Worm (Caenorhabditis elegans): Measurements from ENCODE around the gene lgl-1.

Gene lgl-1

ce11 chrX:871020-871419, at the start of gene lgl-1:
Gene lgl-1 (minus strand): TSS chrX:871089.
- peak; percentile 17 for TF ChIP-seq lin-13 (tag; optimal IDR thresholded peaks at IDR 0.05)
- TF ChIP-seq pha-4 (tag; optimal IDR thresholded peaks at IDR 0.05) = peak; percentile 11
- peak; percentile 67 for TF ChIP-seq hlh-1 (tag; optimal IDR thresholded peaks at IDR 0.05)
- no peak for TF ChIP-seq zip-8 (tag; optimal IDR thresholded peaks at IDR 0.05)
- TF ChIP-seq tbx-8 (GFP tag; optimal IDR thresholded peaks at IDR 0.05) = no peak
- TF ChIP-seq unc-39 (tag; optimal IDR thresholded peaks at IDR 0.05) = no peak
- TF ChIP-seq snpc-4 (tag; optimal IDR thresholded peaks at IDR 0.05) = no peak
- peak; percentile 13 for TF ChIP-seq sptf-1 (tag; optimal IDR thresholded peaks at IDR 0.05)
- TF ChIP-seq mls-2 (tag; optimal IDR thresholded peaks at IDR 0.05) = peak; percentile 76
- no peak for TF ChIP-seq bed-3 (GFP tag; optimal IDR thresholded peaks at IDR 0.05)
- TF ChIP-seq cnd-1 (tag; optimal IDR thresholded peaks at IDR 0.05) = peak; percentile 67
- peak; percentile 12 for TF ChIP-seq mep-1 (tag; optimal IDR thresholded peaks at IDR 0.05)
- TF ChIP-seq drap-1 (GFP tag; optimal IDR thresholded peaks at IDR 0.05) = peak; percentile 53
- TF ChIP-seq ham-2 (GFP tag; optimal IDR thresholded peaks at IDR 0.05) = peak; percentile 60
- TF ChIP-seq lin-32 (GFP tag; optimal IDR thresholded peaks at IDR 0.05) = no peak
- no peak for TF ChIP-seq elt-1 (tag; optimal IDR thresholded peaks at IDR 0.05; ENCODE audit: borderline replicate concordance, insufficient read depth)
- TF ChIP-seq nhr-2 (tag; optimal IDR thresholded peaks at IDR 0.05) = peak; percentile 95
- TF ChIP-seq lsy-2 (tag; optimal IDR thresholded peaks at IDR 0.05) = peak; percentile 4

- TF ChIP-seq snpc-4 (tag; optimal IDR thresholded peaks at IDR 0.05) = no peak
- no peak for TF ChIP-seq mab-5 (tag; optimal IDR thresholded peaks at IDR 0.05)
- no peak for TF ChIP-seq mep-1 (tag; optimal IDR thresholded peaks at IDR 0.05)
- no peak for TF ChIP-seq blmp-1 (tag; optimal IDR thresholded peaks at IDR 0.05)
- TF ChIP-seq zip-8 (tag; optimal IDR thresholded peaks at IDR 0.05) = no peak
- TF ChIP-seq tbx-8 (GFP tag; optimal IDR thresholded peaks at IDR 0.05) = no peak
- TF ChIP-seq nhr-12 (tag; optimal IDR thresholded peaks at IDR 0.05) = no peak
- TF ChIP-seq unc-120 (tag; optimal IDR thresholded peaks at IDR 0.05; ENCODE audit: poor library complexity, severe bottlenecking) = no peak
- no peak for TF ChIP-seq nhr-237 (tag; optimal IDR thresholded peaks at IDR 0.05)
- no peak for TF ChIP-seq flh-1 (GFP tag; optimal IDR thresholded peaks at IDR 0.05)
- no peak for TF ChIP-seq ceh-43 (GFP tag; optimal IDR thresholded peaks at IDR 0.05)
- no peak for TF ChIP-seq mls-2 (tag; optimal IDR thresholded peaks at IDR 0.05)
- no peak for TF ChIP-seq unc-62 (GFP tag; optimal IDR thresholded peaks at IDR 0.05)
- no peak for TF ChIP-seq ztf-11 (tag; optimal IDR thresholded peaks at IDR 0.05)
- TF ChIP-seq lsy-2 (tag; optimal IDR thresholded peaks at IDR 0.05) = no peak
These were observed 47.2 kb upstream of the lgl-1 start, which contains the start of gene F35H12.5 for ce11 chrX:918097-918496. Gene F35H12.5 (plus strand): TSS chrX:918397.

ce11 chrX:915510-915909, 44.6 kb upstream of the lgl-1 start, which contains the start of gene sel-12:
Gene sel-12 (plus strand): TSS chrX:915867.
- TF ChIP-seq ceh-39 (tag; optimal IDR thresholded peaks at IDR 0.05) (peak; percentile 72), mab-5 (tag; optimal IDR thresholded peaks at IDR 0.05) (no peak), snpc-4 (tag; optimal IDR thresholded peaks at IDR 0.05) (no peak), ces-1 (GFP tag; optimal IDR thresholded peaks at IDR 0.05) (peak; percentile 62), lin-32 (GFP tag; optimal IDR thresholded peaks at IDR 0.05) (peak; percentile 9), pha-4 (tag; optimal IDR thresholded peaks at IDR 0.05) (no peak), unc-120 (tag; optimal IDR thresholded peaks at IDR 0.05; ENCODE audit: poor library complexity, severe bottlenecking) (peak; percentile 41), drap-1 (GFP tag; optimal IDR thresholded peaks at IDR 0.05) (no peak)

- TF ChIP-seq ztf-11 (tag; optimal IDR thresholded peaks at IDR 0.05) (no peak), hlh-1 (tag; optimal IDR thresholded peaks at IDR 0.05) (no peak), unc-120 (tag; optimal IDR thresholded peaks at IDR 0.05; ENCODE audit: poor library complexity, severe bottlenecking) (no peak), unc-39 (tag; optimal IDR thresholded peaks at IDR 0.05) (no peak), nhr-76 (tag; optimal IDR thresholded peaks at IDR 0.05) (no peak), M03D4.4 (tag; optimal IDR thresholded peaks at IDR 0.05) (no peak), snpc-4 (tag; optimal IDR thresholded peaks at IDR 0.05) (no peak), drap-1 (GFP tag; optimal IDR thresholded peaks at IDR 0.05) (no peak), ces-1 (GFP tag; optimal IDR thresholded peaks at IDR 0.05) (no peak), cnd-1 (tag; optimal IDR thresholded peaks at IDR 0.05) (no peak), ceh-39 (tag; optimal IDR thresholded peaks at IDR 0.05) (no peak), sem-2 (GFP tag; optimal IDR thresholded peaks at IDR 0.05) (no peak), zip-8 (tag; optimal IDR thresholded peaks at IDR 0.05) (no peak), nhr-2 (tag; optimal IDR thresholded peaks at IDR 0.05) (no peak), lin-13 (tag; optimal IDR thresholded peaks at IDR 0.05) (no peak), bed-3 (GFP tag; optimal IDR thresholded peaks at IDR 0.05) (no peak), tbx-8 (GFP tag; optimal IDR thresholded peaks at IDR 0.05) (no peak), ceh-83 (GFP tag; optimal IDR thresholded peaks at IDR 0.05) (no peak)
These were observed 42.1 kb upstream of the lgl-1 start, which contains the start of gene F35H12.6 for ce11 chrX:912990-913389. Gene F35H12.6 (plus strand): TSS chrX:913290.
